Fruit fly (Drosophila melanogaster) whole organism, wandering third instar larva: ENCODE results near the gene Rhau.

Source experiments
- CrebA ChIP-seq: fragments of 200-800 bp; sonication (Bioruptor generic); optimal IDR thresholded peaks from 2 replicates; lab custom pipeline; 2016; ENCODE audit warnings: missing biosample characterization, mild to moderate bottlenecking, missing genetic modification characterization, borderline replicate concordance
- Dfd ChIP-seq: fragments of >200 bp; optimal IDR thresholded peaks from 2 replicates; lab custom pipeline; 2017; ENCODE audit warnings: missing biosample characterization, missing genetic modification characterization
- Hnf4 ChIP-seq: fragments of 200-800 bp; sonication (Bioruptor generic); optimal IDR thresholded peaks from 2 replicates; lab custom pipeline; 2016; ENCODE audit warnings: missing biosample characterization, mild to moderate bottlenecking, missing genetic modification characterization
- Hr78 ChIP-seq: fragments of >200 bp; optimal IDR thresholded peaks from 2 replicates; lab custom pipeline; 2017; ENCODE audit warnings: missing biosample characterization, missing genetic modification characterization
- Myc ChIP-seq: fragments of >200 bp; optimal IDR thresholded peaks from 2 replicates; lab custom pipeline; 2017
- brk ChIP-seq: fragments of 200-800 bp; sonication (Bioruptor generic); optimal IDR thresholded peaks from 2 replicates; lab custom pipeline; 2016; ENCODE audit warnings: missing biosample characterization, mild to moderate bottlenecking, missing genetic modification characterization
- h ChIP-seq: fragments of 200-800 bp; sonication (Bioruptor generic); optimal IDR thresholded peaks from 3 replicates; lab custom pipeline; 2016; ENCODE audit warnings: missing biosample characterization, mild to moderate bottlenecking, missing genetic modification characterization
- pan ChIP-seq: fragments of >200 bp; optimal IDR thresholded peaks from 2 replicates; lab custom pipeline; 2017
- psq ChIP-seq: fragments of 200-800 bp; sonication (Bioruptor generic); optimal IDR thresholded peaks from 3 replicates; lab custom pipeline; 2017; ENCODE audit warnings: missing biosample characterization, mild to moderate bottlenecking, missing genetic modification characterization, moderate library complexity
- tai ChIP-seq: sonication (Bioruptor generic); optimal IDR thresholded peaks from 2 replicates; lab custom pipeline; 2016; ENCODE audit warnings: missing biosample characterization, missing genetic modification characterization
- usp ChIP-seq: fragments of >200 bp; optimal IDR thresholded peaks from 2 replicates; lab custom pipeline; 2017; ENCODE audit warnings: missing biosample characterization, missing genetic modification characterization
- woc ChIP-seq: sonication (Bioruptor generic); optimal IDR thresholded peaks from 2 replicates; lab custom pipeline; 2016; ENCODE audit warnings: missing biosample characterization, mild to moderate bottlenecking, missing genetic modification characterization

- no peak for TF ChIP-seq CrebA (GFP tag; lab: Kevin White, UChicago)
- TF ChIP-seq brk, result no peak
- no peak for TF ChIP-seq Hr78 (GFP tag; lab: Kevin White, UChicago)
- TF ChIP-seq pan (lab: Kevin White, UChicago), result no peak
- TF ChIP-seq Hnf4 (GFP tag; lab: Kevin White, UChicago), result peak; percentile 64
- peak; percentile 25 for TF ChIP-seq psq (GFP tag; lab: Kevin White, UChicago)
- peak; percentile 40 for TF ChIP-seq woc
- TF ChIP-seq tai (GFP tag; lab: Kevin White, UChicago), result no peak
- no peak for TF ChIP-seq Myc (lab: Kevin White, UChicago)
- peak; percentile 53 for TF ChIP-seq Dfd (GFP tag; lab: Kevin White, UChicago)
- peak; percentile 79 for TF ChIP-seq h (GFP tag; lab: Kevin White, UChicago)
- TF ChIP-seq usp (GFP tag; lab: Kevin White, UChicago), result no peak
Observed at dm6 chr2L:20759809-20760485, 2.2 kb upstream of the Rhau start.
